Worm (Caenorhabditis elegans) whole organism, L4/young adult: ENCODE results near the gene Y27F2A.9.
"Not testable (repeated sequence)": the region's sequence is repeated elsewhere in the genome, so short reads cannot be mapped to it uniquely, and the experiment has no call there.

Experiments used
- W03F9.2 ChIP-seq: fragments of 150-350 bp; optimal IDR thresholded peaks from 2 replicates; lab custom pipeline; 2014; ENCODE audit warnings: missing biosample characterization, missing genetic modification characterization
- dao-5 ChIP-seq: sonication (generic microtip); optimal IDR thresholded peaks from 2 replicates; lab custom pipeline; 2016; ENCODE audit warnings: missing genotype, missing genetic modification characterization, moderate library complexity, missing compliant biosample characterization

DNA sequence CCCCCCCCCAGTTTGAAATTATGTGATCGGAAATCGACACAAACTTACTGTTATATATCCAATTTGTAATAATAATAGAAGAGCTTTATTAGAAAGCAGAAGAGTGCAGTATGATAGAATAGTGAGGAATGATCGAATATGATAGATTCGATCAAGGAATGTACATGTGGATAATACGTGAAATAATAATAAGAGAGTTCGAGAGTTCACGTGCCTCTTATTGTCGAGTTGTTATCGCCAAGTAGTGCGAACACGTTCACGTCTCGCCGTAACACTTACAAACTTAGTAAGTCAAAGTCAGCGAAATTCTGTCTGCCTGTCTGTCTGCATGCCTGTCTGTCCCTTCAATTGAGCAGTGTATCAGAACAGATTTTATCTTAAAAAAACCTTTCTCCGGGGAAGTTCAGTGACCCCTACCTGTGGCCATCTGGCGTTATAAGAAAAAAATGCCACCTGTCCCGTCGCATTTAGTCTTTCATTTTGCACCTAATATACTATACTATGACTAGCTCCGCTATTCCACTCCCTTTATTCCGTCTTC, 8.1 kb downstream of the Y27F2A.9 start, which contains the start of the genes Y27F2A.6 and Y27F2A.8:
- TF ChIP-seq dao-5, W03F9.2 (tag; lab: Kevin White, UChicago): not testable (repeated sequence)
